Fruit fly (Drosophila melanogaster) whole organism, prepupa: ENCODE results near the gene CG3544.

Source experiments
- CG16779 ChIP-seq: fragments of 200-800 bp; sonication (Bioruptor generic); optimal IDR thresholded peaks from 3 replicates; lab custom pipeline; 2017; ENCODE audit warnings: missing biosample characterization, mild to moderate bottlenecking, missing genetic modification characterization
- CG31627 ChIP-seq: fragments of 200-800 bp; sonication (Bioruptor generic); optimal IDR thresholded peaks from 3 replicates; lab custom pipeline; 2016; ENCODE audit warnings: missing biosample characterization, missing genetic modification characterization
- CG6792 ChIP-seq: fragments of 200-800 bp; sonication (Bioruptor generic); optimal IDR thresholded peaks from 3 replicates; lab custom pipeline; 2016; ENCODE audit warnings: missing biosample characterization, missing genetic modification characterization
- CG6854 ChIP-seq: fragments of 200-800 bp; sonication (Bioruptor generic); optimal IDR thresholded peaks from 2 replicates; lab custom pipeline; 2017; ENCODE audit warnings: missing biosample characterization, mild to moderate bottlenecking, missing genetic modification characterization
- CG8119 ChIP-seq: fragments of 200-800 bp; sonication (Bioruptor generic); IDR thresholded peaks from 3 replicates; pipeline ENCODE4 v1.3.6; 2022; ENCODE audit warnings: missing biosample characterization, missing genetic modification characterization
- Ets21C ChIP-seq: fragments of 200-800 bp; sonication (Bioruptor generic); optimal IDR thresholded peaks from 3 replicates; lab custom pipeline; 2016; ENCODE audit warnings: missing biosample characterization, missing genetic modification characterization
- Gug ChIP-seq: fragments of 200-800 bp; sonication (Bioruptor generic); IDR thresholded peaks from 2 replicates; pipeline ENCODE4 v1.3.6; 2022; ENCODE audit warnings: missing biosample characterization, missing genetic modification characterization
- OdsH ChIP-seq: fragments of 200-800 bp; sonication (Bioruptor generic); optimal IDR thresholded peaks from 3 replicates; lab custom pipeline; 2016; ENCODE audit warnings: missing biosample characterization, missing genetic modification characterization

DNA sequence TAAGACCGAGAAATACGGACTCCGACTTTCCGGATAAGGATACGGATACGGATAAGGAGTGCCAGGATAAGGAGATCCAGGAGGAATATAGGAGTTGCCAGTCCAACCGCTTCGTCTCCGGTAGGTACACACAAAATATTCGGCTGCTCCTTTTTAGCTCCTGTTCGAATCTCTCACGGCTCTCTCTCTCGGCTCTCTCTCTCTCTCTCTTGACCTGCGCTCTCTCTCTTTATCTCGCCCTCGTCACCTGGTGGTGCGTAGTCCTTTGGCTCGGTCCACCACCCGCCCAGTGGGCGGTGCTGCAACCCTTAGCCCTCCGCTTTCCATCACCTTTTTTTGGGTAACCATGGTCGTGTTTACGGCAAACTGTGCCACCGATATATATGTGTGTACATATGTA is 42.3 kb downstream of the CG3544 start:
- TF ChIP-seq CG6854 (GFP tag; lab: Kevin White, UChicago) (no peak), Ets21C (no peak), OdsH (GFP tag; lab: Kevin White, UChicago) (no peak), CG8119 (no peak), CG31627 (no peak), CG6792 (GFP tag; lab: Kevin White, UChicago) (no peak), CG16779 (tag; lab: Kevin White, UChicago) (no peak), Gug (GFP tag; lab: Robert Waterston, UW) (no peak)
